Worm (Caenorhabditis elegans) whole organism, L4 larva: ENCODE data around the gene spp-3.

Experiments
- D1046.2 ChIP-seq: fragments of 200-800 bp; sonication (Bioruptor generic); IDR thresholded peaks from 2 replicates; pipeline ENCODE4 v1.3.6; 2022; ENCODE audit warnings: missing genetic modification characterization, missing compliant biosample characterization
- F10B5.3 ChIP-seq: sonication (generic microtip); optimal IDR thresholded peaks from 2 replicates; lab custom pipeline; 2016; ENCODE audit warnings: mild to moderate bottlenecking, missing genetic modification characterization, missing compliant biosample characterization
- F37D6.2 ChIP-seq: sonication (generic microtip); optimal IDR thresholded peaks from 2 replicates; lab custom pipeline; 2016; ENCODE audit warnings: mild to moderate bottlenecking, missing genetic modification characterization, missing compliant biosample characterization
- R02D3.7 ChIP-seq: fragments of 150-350 bp; sonication (generic microtip); optimal IDR thresholded peaks from 3 replicates; lab custom pipeline; 2014; ENCODE audit warnings: missing biosample characterization, missing genetic modification characterization
- T20F7.1 ChIP-seq: fragments of 200-800 bp; sonication (Bioruptor generic); optimal IDR thresholded peaks from 2 replicates; lab custom pipeline; 2018; ENCODE audit warnings: mild to moderate bottlenecking, missing genetic modification characterization, missing compliant biosample characterization
- Y105C5A.15 ChIP-seq: fragments of 200-800 bp; sonication (Bioruptor generic); IDR thresholded peaks from 2 replicates; pipeline ENCODE4 v1.3.6; 2022; ENCODE audit warnings: missing genetic modification characterization, missing compliant biosample characterization
- Y75B8A.6 ChIP-seq: fragments of 200-800 bp; sonication (Bioruptor generic); IDR thresholded peaks from 2 replicates; pipeline ENCODE4 v1.3.6; 2022; ENCODE audit warnings: missing genetic modification reagents, missing genetic modification characterization, missing compliant biosample characterization
- ZK546.5 ChIP-seq, 2 experiments: sonication (generic microtip); optimal IDR thresholded peaks; 2 replicates each; lab custom pipeline; 2017; ENCODE audit warnings: missing biosample characterization in 2 of 2, missing genetic modification characterization in 2 of 2
- aha-1 ChIP-seq: fragments of 150-350 bp; peaks from one replicate; lab custom pipeline; 2014; ENCODE audit warnings: missing biosample characterization, missing genetic modification characterization
- aly-2 ChIP-seq: sonication (generic microtip); optimal IDR thresholded peaks from 2 replicates; lab custom pipeline; 2018; ENCODE audit warnings: missing biosample characterization, missing genetic modification characterization
- arid-1 ChIP-seq: fragments of 200-800 bp; sonication (Bioruptor generic); conservative IDR thresholded peaks from 2 replicates; pipeline ENCODE4 v1.3.6; 2022; ENCODE audit warnings: missing genetic modification reagents, missing genetic modification characterization, missing compliant biosample characterization
- ceh-20 ChIP-seq: fragments of 200-800 bp; sonication (Bioruptor generic); IDR thresholded peaks from 2 replicates; pipeline ENCODE4 v1.3.6; 2022; ENCODE audit warnings: missing genetic modification reagents, missing genetic modification characterization, missing compliant biosample characterization
- ceh-28 ChIP-seq: fragments of 150-350 bp; optimal IDR thresholded peaks from 2 replicates; lab custom pipeline; 2014; ENCODE audit warnings: missing biosample characterization, missing genetic modification reagents, missing genetic modification characterization
- ceh-44 ChIP-seq: fragments of 200-800 bp; sonication (Bioruptor generic); IDR thresholded peaks from 2 replicates; pipeline ENCODE4 v1.3.6; 2022; ENCODE audit warnings: missing genetic modification reagents, missing genetic modification characterization, missing compliant biosample characterization
- ceh-62 ChIP-seq: sonication (generic microtip); optimal IDR thresholded peaks from 2 replicates; lab custom pipeline; 2017; ENCODE audit warnings: missing biosample characterization, missing genetic modification characterization
- ctbp-1 ChIP-seq: fragments of 200-800 bp; sonication (Bioruptor generic); IDR thresholded peaks from 2 replicates; pipeline ENCODE4 v1.3.6; 2022; ENCODE audit warnings: missing genetic modification reagents, missing genetic modification characterization, missing compliant biosample characterization
- daf-12 ChIP-seq: fragments of 150-350 bp; optimal IDR thresholded peaks from 2 replicates; lab custom pipeline; 2014; ENCODE audit warnings: missing biosample characterization, missing genetic modification reagents, missing genetic modification characterization
- dmd-9 ChIP-seq: fragments of 200-800 bp; sonication (Bioruptor generic); IDR thresholded peaks from 2 replicates; pipeline ENCODE4 v1.3.6; 2022; ENCODE audit warnings: missing genetic modification reagents, missing genetic modification characterization, missing compliant biosample characterization
- dpl-1 ChIP-seq: fragments of 150-350 bp; optimal IDR thresholded peaks from 2 replicates; lab custom pipeline; 2014; ENCODE audit warnings: missing biosample characterization, missing genetic modification reagents, missing genetic modification characterization
- duxl-1 ChIP-seq: sonication (generic microtip); optimal IDR thresholded peaks from 2 replicates; lab custom pipeline; 2016; ENCODE audit warnings: mild to moderate bottlenecking, missing genetic modification characterization, moderate library complexity, missing compliant biosample characterization; ENCODE audit not compliant: poor library complexity
- egl-43 ChIP-seq: fragments of 200-800 bp; sonication (Bioruptor generic); IDR thresholded peaks from 2 replicates; pipeline ENCODE4 v1.3.6; 2022; ENCODE audit warnings: missing genetic modification reagents, missing genetic modification characterization, missing compliant biosample characterization
- fos-1 ChIP-seq: fragments of 150-350 bp; optimal IDR thresholded peaks from 2 replicates; lab custom pipeline; 2014; ENCODE audit warnings: missing biosample characterization, missing genetic modification characterization
- hlh-11 ChIP-seq: fragments of 200-800 bp; sonication (Bioruptor generic); optimal IDR thresholded peaks from 2 replicates; lab custom pipeline; 2018; ENCODE audit warnings: mild to moderate bottlenecking, missing genetic modification characterization, missing compliant biosample characterization
- lin-1 ChIP-seq: fragments of 200-800 bp; sonication (Bioruptor generic); IDR thresholded peaks from 2 replicates; pipeline ENCODE4 v1.3.6; 2022; ENCODE audit warnings: missing genetic modification reagents, missing genetic modification characterization, missing compliant biosample characterization
- lin-15B ChIP-seq: fragments of 150-350 bp; sonication (generic microtip); optimal IDR thresholded peaks from 3 replicates; lab custom pipeline; 2014; ENCODE audit warnings: missing biosample characterization, missing genetic modification characterization
- lin-38 ChIP-seq: fragments of 200-800 bp; sonication (Bioruptor generic); IDR thresholded peaks from 2 replicates; pipeline ENCODE4 v1.3.6; 2022; ENCODE audit warnings: missing genetic modification reagents, missing genetic modification characterization, missing compliant biosample characterization
- madf-5 ChIP-seq, 2 experiments: fragments of 200-800 bp; sonication (Bioruptor generic); IDR thresholded peaks; 2 replicates each; pipeline ENCODE4 v1.3.6; 2022; ENCODE audit warnings: missing compliant biosample characterization in 2 of 2, missing genetic modification characterization in 2 of 2
- mdl-1 ChIP-seq, 2 experiments: fragments of 150-350 bp in 1 of 2; sonication (generic microtip) in 1 of 2; optimal IDR thresholded peaks; 2 replicates each; lab custom pipeline; 2014 to 2017; ENCODE audit warnings: missing biosample characterization in 2 of 2, missing genetic modification characterization in 2 of 2
- mxl-2 ChIP-seq: fragments of 200-800 bp; sonication (Bioruptor generic); conservative IDR thresholded peaks from 2 replicates; pipeline ENCODE4 v1.3.6; 2022; ENCODE audit warnings: missing genetic modification reagents, missing genetic modification characterization, missing compliant biosample characterization
- nhr-10 ChIP-seq: fragments of 150-350 bp; optimal IDR thresholded peaks from 2 replicates; lab custom pipeline; 2014; ENCODE audit warnings: missing biosample characterization, missing genetic modification characterization
- nhr-102 ChIP-seq: sonication (generic microtip); optimal IDR thresholded peaks from 2 replicates; lab custom pipeline; 2016; ENCODE audit warnings: mild to moderate bottlenecking, missing genetic modification characterization, moderate library complexity, missing compliant biosample characterization
- nhr-237 ChIP-seq: sonication (generic microtip); optimal IDR thresholded peaks from 2 replicates; lab custom pipeline; 2017; ENCODE audit warnings: missing biosample characterization, missing genetic modification characterization
- nhr-28 ChIP-seq: fragments of 150-350 bp; optimal IDR thresholded peaks from 2 replicates; lab custom pipeline; 2014; ENCODE audit warnings: missing biosample characterization, missing genetic modification characterization
- nhr-42 ChIP-seq: fragments of 200-800 bp; sonication (Bioruptor generic); IDR thresholded peaks from 2 replicates; pipeline ENCODE4 v1.3.6; 2022; ENCODE audit warnings: missing genetic modification characterization, missing compliant biosample characterization
- nhr-77 ChIP-seq: fragments of 150-350 bp; optimal IDR thresholded peaks from 2 replicates; lab custom pipeline; 2014; ENCODE audit warnings: missing biosample characterization, missing genetic modification characterization
- pqm-1 ChIP-seq: sonication (generic microtip); optimal IDR thresholded peaks from 2 replicates; lab custom pipeline; 2017; ENCODE audit warnings: missing biosample characterization, missing genetic modification characterization
- rbr-2 ChIP-seq: sonication (generic microtip); optimal IDR thresholded peaks from 2 replicates; lab custom pipeline; 2016; ENCODE audit warnings: missing genotype, missing genetic modification characterization, missing compliant biosample characterization
- saeg-2 ChIP-seq: fragments of 200-800 bp; sonication (Bioruptor generic); IDR thresholded peaks from 2 replicates; pipeline ENCODE4 v1.3.6; 2022; ENCODE audit warnings: missing genetic modification reagents, missing genetic modification characterization, missing compliant biosample characterization
- skn-1 ChIP-seq: fragments of 150-350 bp; optimal IDR thresholded peaks from 2 replicates; lab custom pipeline; 2014; ENCODE audit warnings: missing biosample characterization, missing genetic modification characterization
- snpc-1.2 ChIP-seq: fragments of 200-800 bp; sonication (Bioruptor generic); IDR thresholded peaks from 2 replicates; pipeline ENCODE4 v1.3.6; 2022; ENCODE audit warnings: missing genetic modification reagents, missing genetic modification characterization, missing compliant biosample characterization
- snpc-4 ChIP-seq: fragments of 150-350 bp; optimal IDR thresholded peaks from 2 replicates; lab custom pipeline; 2014; ENCODE audit warnings: missing biosample characterization, missing genetic modification characterization
- spr-1 ChIP-seq: sonication (generic microtip); optimal IDR thresholded peaks from 2 replicates; lab custom pipeline; 2016; ENCODE audit warnings: mild to moderate bottlenecking, missing genetic modification characterization, missing compliant biosample characterization
- spr-3 ChIP-seq: fragments of 200-800 bp; sonication (Bioruptor generic); optimal IDR thresholded peaks from 2 replicates; lab custom pipeline; 2018; ENCODE audit warnings: mild to moderate bottlenecking, missing genetic modification characterization, missing compliant biosample characterization
- tra-1 ChIP-seq: fragments of 200-800 bp; sonication (Bioruptor generic); IDR thresholded peaks from 2 replicates; pipeline ENCODE4 v1.3.6; 2022; ENCODE audit warnings: missing genetic modification reagents, missing genetic modification characterization, missing compliant biosample characterization
- unc-62 ChIP-seq, 3 experiments: fragments of 150-350 bp in 1 of 3; sonication (generic microtip); optimal IDR thresholded peaks in 2 of 3; peaks in 1 of 3; 1 replicate in 1 of 3; 2 replicates in 2 of 3; lab custom pipeline; 2014 to 2017; ENCODE audit warnings: missing biosample characterization in 3 of 3, missing genetic modification characterization in 3 of 3, missing genetic modification reagents in 3 of 3, missing genotype in 1 of 3
- vab-7 ChIP-seq: fragments of 200-800 bp; sonication (Bioruptor generic); IDR thresholded peaks from 2 replicates; pipeline ENCODE4 v1.3.6; 2022; ENCODE audit warnings: missing genetic modification reagents, missing genetic modification characterization, missing compliant biosample characterization
- zag-1 ChIP-seq: fragments of 150-350 bp; optimal IDR thresholded peaks from 2 replicates; lab custom pipeline; 2014; ENCODE audit warnings: missing biosample characterization, missing genetic modification characterization
- zfp-2 ChIP-seq: sonication (generic microtip); optimal IDR thresholded peaks from 2 replicates; lab custom pipeline; 2016; ENCODE audit warnings: mild to moderate bottlenecking, missing genetic modification characterization, missing compliant biosample characterization
- zfp-3 ChIP-seq: fragments of 200-800 bp; sonication (Bioruptor generic); conservative IDR thresholded peaks from 2 replicates; pipeline ENCODE4 v1.3.6; 2022; ENCODE audit warnings: missing genetic modification reagents, missing genetic modification characterization, missing compliant biosample characterization
- zip-2 ChIP-seq: fragments of 150-350 bp; optimal IDR thresholded peaks from 2 replicates; lab custom pipeline; 2014; ENCODE audit warnings: missing biosample characterization, missing genetic modification characterization
- ztf-11 ChIP-seq: fragments of 150-350 bp; optimal IDR thresholded peaks from 2 replicates; lab custom pipeline; 2014; ENCODE audit warnings: missing biosample characterization, missing genetic modification characterization
- ztf-7 ChIP-seq: fragments of 150-350 bp; optimal IDR thresholded peaks from 2 replicates; lab custom pipeline; 2014; ENCODE audit warnings: missing biosample characterization, missing genetic modification characterization

Gene spp-3

ce11 chrX:7334302-7334724 lies 19.2 kb upstream of the spp-3 start, which contains the start of gene epg-7 (continued):
- peak; percentile 87 for TF ChIP-seq ztf-7 (tag; lab: Kevin White, UChicago)
- no peak for TF ChIP-seq ZK546.5 (tag; optimal IDR thresholded peaks at IDR 0.05; lab: Kevin White, UChicago)
- TF ChIP-seq Y105C5A.15 (GFP tag; lab: Robert Waterston, UW) = no peak
- peak; percentile 88 for TF ChIP-seq F37D6.2 (tag; lab: Kevin White, UChicago)
- TF ChIP-seq duxl-1 = peak; percentile 84
- TF ChIP-seq nhr-237 (tag; lab: Kevin White, UChicago) = no peak
- peak; percentile 94 for TF ChIP-seq ceh-20 (GFP tag; lab: Robert Waterston, UW)
- TF ChIP-seq zfp-2 (tag; lab: Kevin White, UChicago) = peak; percentile 9
- TF ChIP-seq nhr-28 = peak; percentile 91
- TF ChIP-seq rbr-2 (tag; lab: Kevin White, UChicago) = peak; percentile 96
- TF ChIP-seq ztf-11 (tag; lab: Kevin White, UChicago) = no peak
- peak; percentile 91 for TF ChIP-seq egl-43 (GFP tag; lab: Robert Waterston, UW)
- TF ChIP-seq mxl-2 (GFP tag; lab: Robert Waterston, UW) = peak; percentile 72
- TF ChIP-seq D1046.2 = no peak
- TF ChIP-seq snpc-4 (tag; lab: Kevin White, UChicago) = no peak
- no peak for TF ChIP-seq lin-15B (tag; lab: Kevin White, UChicago)
- TF ChIP-seq aha-1 (tag; lab: Kevin White, UChicago) = peak; percentile 99
- peak; percentile 76 for TF ChIP-seq lin-38 (GFP tag; lab: Robert Waterston, UW)
- TF ChIP-seq R02D3.7 = no peak
- TF ChIP-seq lin-1 (GFP tag; lab: Robert Waterston, UW) = peak; percentile 86
- TF ChIP-seq pqm-1 (tag; lab: Kevin White, UChicago) = no peak
- no peak for TF ChIP-seq zip-2 (tag; lab: Kevin White, UChicago)
- peak; percentile 97 for TF ChIP-seq hlh-11 (tag; lab: Kevin White, UChicago)
- no peak for TF ChIP-seq daf-12 (tag; lab: Kevin White, UChicago)
- TF ChIP-seq spr-3 (GFP tag; lab: Kevin White, UChicago) = peak; percentile 37
- peak; percentile 85 for TF ChIP-seq arid-1 (GFP tag; lab: Robert Waterston, UW)
- TF ChIP-seq saeg-2 (GFP tag; lab: Robert Waterston, UW) = peak; percentile 79
- peak; percentile 22 for TF ChIP-seq F10B5.3 (tag; lab: Kevin White, UChicago)
- no peak for TF ChIP-seq snpc-1.2 (GFP tag; lab: Robert Waterston, UW)
- 0 out of 4 replicates have a peak, but pooled peaks of 1 of the 2 experiments have one; percentile 59 for TF ChIP-seq madf-5 (GFP tag; IDR thresholded peaks at IDR 0.05; lab: Robert Waterston, UW)
- peak; percentile 69 for TF ChIP-seq dmd-9
- TF ChIP-seq ceh-62 (tag; lab: Kevin White, UChicago) = no peak
- peak; percentile 79 for TF ChIP-seq spr-1
- peak; percentile 62 for TF ChIP-seq nhr-77 (tag; lab: Kevin White, UChicago)
- peak; percentile 21 for TF ChIP-seq ceh-28 (tag; lab: Kevin White, UChicago)
- peak; percentile 76; the same call in 1 of the 2 replicates for TF ChIP-seq zfp-3 (GFP tag; lab: Robert Waterston, UW)
- peak; percentile 80 to 96 for TF ChIP-seq mdl-1 (tag; optimal IDR thresholded peaks at IDR 0.05; lab: Kevin White, UChicago)
- TF ChIP-seq unc-62 (GFP tag; optimal IDR thresholded peaks at IDR 0.05 in 1 of 2; lab: Kevin White, UChicago) = peak in 1 of 2 experiments; percentile 100
- TF ChIP-seq unc-62 (tag; optimal IDR thresholded peaks at IDR 0.05; lab: Kevin White, UChicago) = no peak
- peak; percentile 75 for TF ChIP-seq dpl-1 (GFP tag; lab: Kevin White, UChicago)
- no peak for TF ChIP-seq fos-1 (tag; lab: Kevin White, UChicago)
- TF ChIP-seq zag-1 (tag; lab: Kevin White, UChicago) = peak; percentile 39
- peak; percentile 55; the same call in 1 of the 2 replicates for TF ChIP-seq vab-7 (GFP tag; lab: Robert Waterston, UW)
- TF ChIP-seq ceh-44 (GFP tag; lab: Robert Waterston, UW) = 0 out of 2 replicates have a peak, but pooled peaks have one; percentile 24
- TF ChIP-seq nhr-10 (tag; lab: Kevin White, UChicago) = peak; percentile 37
- peak; percentile 84 for TF ChIP-seq nhr-102 (tag; lab: Kevin White, UChicago)
- no peak for TF ChIP-seq skn-1 (tag; lab: Kevin White, UChicago)
- no peak for TF ChIP-seq T20F7.1 (GFP tag; lab: Kevin White, UChicago)
- peak; percentile 84 for TF ChIP-seq tra-1 (GFP tag; lab: Robert Waterston, UW)
- no peak for TF ChIP-seq Y75B8A.6 (GFP tag; lab: Robert Waterston, UW)
- peak; percentile 95 for TF ChIP-seq ctbp-1
- TF ChIP-seq nhr-42 (GFP tag; lab: Robert Waterston, UW) = peak; percentile 86
- no peak for TF ChIP-seq aly-2 (tag; lab: Kevin White, UChicago)
